Worm (Caenorhabditis elegans) whole organism, L4 larva: Measurements from ENCODE around the gene Y7A5A.3.

Source experiments
- T26A8.4 ChIP-seq: fragments of 200-800 bp; sonication (Bioruptor generic); IDR thresholded peaks from 2 replicates; pipeline ENCODE4 v1.3.6; 2022; ENCODE audit warnings: missing genetic modification characterization, missing compliant biosample characterization
- Y48G9A.11 ChIP-seq: fragments of 200-800 bp; sonication (Bioruptor generic); IDR thresholded peaks from 2 replicates; pipeline ENCODE4 v1.3.6; 2022; ENCODE audit warnings: missing genetic modification reagents, missing genetic modification characterization, missing compliant biosample characterization
- Y5F2A.4 ChIP-seq: fragments of 200-800 bp; sonication (Bioruptor generic); optimal IDR thresholded peaks from 2 replicates; lab custom pipeline; 2018; ENCODE audit warnings: mild to moderate bottlenecking, missing genetic modification characterization, missing compliant biosample characterization
- ZK337.2 ChIP-seq: fragments of 200-800 bp; sonication (Bioruptor generic); IDR thresholded peaks from 2 replicates; pipeline ENCODE4 v1.3.6; 2022; ENCODE audit warnings: missing genetic modification reagents, missing genetic modification characterization, missing compliant biosample characterization
- ama-1 ChIP-seq: fragments of 150-350 bp; optimal IDR thresholded peaks from 2 replicates; lab custom pipeline; 2014; ENCODE audit warnings: inconsistent platforms, mixed read lengths
- ceh-20 ChIP-seq: fragments of 200-800 bp; sonication (Bioruptor generic); IDR thresholded peaks from 2 replicates; pipeline ENCODE4 v1.3.6; 2022; ENCODE audit warnings: missing genetic modification reagents, missing genetic modification characterization, missing compliant biosample characterization
- ctbp-1 ChIP-seq: fragments of 200-800 bp; sonication (Bioruptor generic); IDR thresholded peaks from 2 replicates; pipeline ENCODE4 v1.3.6; 2022; ENCODE audit warnings: missing genetic modification reagents, missing genetic modification characterization, missing compliant biosample characterization
- daf-16 ChIP-seq, 3 experiments: sonication (generic microtip); optimal IDR thresholded peaks; 2 replicates each; lab custom pipeline; 2016 to 2017; ENCODE audit warnings: missing genetic modification characterization in 3 of 3, missing genetic modification reagents in 3 of 3, mild to moderate bottlenecking in 2 of 3, missing compliant biosample characterization in 2 of 3, missing biosample characterization in 1 of 3, moderate library complexity in 1 of 3
- daf-19 ChIP-seq: fragments of 200-800 bp; sonication (Bioruptor generic); conservative IDR thresholded peaks from 2 replicates; pipeline ENCODE4 v1.3.6; 2022; ENCODE audit warnings: missing genetic modification characterization, missing compliant biosample characterization
- dmd-6 ChIP-seq: fragments of 200-800 bp; sonication (Bioruptor generic); IDR thresholded peaks from 2 replicates; pipeline ENCODE4 v1.3.6; 2022; ENCODE audit warnings: missing genetic modification reagents, missing genetic modification characterization, missing compliant biosample characterization
- duxl-1 ChIP-seq: sonication (generic microtip); optimal IDR thresholded peaks from 2 replicates; lab custom pipeline; 2016; ENCODE audit warnings: mild to moderate bottlenecking, missing genetic modification characterization, moderate library complexity, missing compliant biosample characterization; ENCODE audit not compliant: poor library complexity
- egl-43 ChIP-seq: fragments of 200-800 bp; sonication (Bioruptor generic); IDR thresholded peaks from 2 replicates; pipeline ENCODE4 v1.3.6; 2022; ENCODE audit warnings: missing genetic modification reagents, missing genetic modification characterization, missing compliant biosample characterization
- fkh-10 ChIP-seq: fragments of 150-350 bp; optimal IDR thresholded peaks from 2 replicates; lab custom pipeline; 2014; ENCODE audit warnings: missing biosample characterization, missing genetic modification reagents, missing genetic modification characterization
- gei-8 ChIP-seq: fragments of 200-800 bp; sonication (Bioruptor generic); optimal IDR thresholded peaks from 2 replicates; lab custom pipeline; 2018; ENCODE audit warnings: mild to moderate bottlenecking, missing genetic modification characterization, missing compliant biosample characterization
- hlh-11 ChIP-seq: fragments of 200-800 bp; sonication (Bioruptor generic); optimal IDR thresholded peaks from 2 replicates; lab custom pipeline; 2018; ENCODE audit warnings: mild to moderate bottlenecking, missing genetic modification characterization, missing compliant biosample characterization
- hlh-30 ChIP-seq: sonication (generic microtip); optimal IDR thresholded peaks from 2 replicates; lab custom pipeline; 2017; ENCODE audit warnings: antibody characterized with exemption, mild to moderate bottlenecking, missing genetic modification characterization, missing compliant biosample characterization; ENCODE audit not compliant: insufficient read depth
- hmg-1.1 ChIP-seq: fragments of 200-800 bp; sonication (Bioruptor generic); IDR thresholded peaks from 2 replicates; pipeline ENCODE4 v1.3.6; 2022; ENCODE audit warnings: missing genetic modification reagents, missing genetic modification characterization, missing compliant biosample characterization
- jun-1 ChIP-seq: fragments of 150-350 bp; optimal IDR thresholded peaks from 2 replicates; lab custom pipeline; 2014; ENCODE audit warnings: missing biosample characterization, missing genetic modification reagents, missing genetic modification characterization
- lim-7 ChIP-seq: fragments of 200-800 bp; sonication (Bioruptor generic); IDR thresholded peaks from 2 replicates; pipeline ENCODE4 v1.3.6; 2022; ENCODE audit warnings: missing genetic modification characterization, missing compliant biosample characterization
- lin-1 ChIP-seq: fragments of 200-800 bp; sonication (Bioruptor generic); IDR thresholded peaks from 2 replicates; pipeline ENCODE4 v1.3.6; 2022; ENCODE audit warnings: missing genetic modification reagents, missing genetic modification characterization, missing compliant biosample characterization
- lin-15B ChIP-seq: fragments of 150-350 bp; sonication (generic microtip); optimal IDR thresholded peaks from 3 replicates; lab custom pipeline; 2014; ENCODE audit warnings: missing biosample characterization, missing genetic modification characterization
- lsy-2 ChIP-seq, 2 experiments: fragments of 150-350 bp in 1 of 2; sonication (generic microtip) in 1 of 2; optimal IDR thresholded peaks; 2 replicates each; lab custom pipeline; 2014 to 2017; ENCODE audit warnings: missing biosample characterization in 2 of 2, missing genetic modification characterization in 2 of 2
- madf-5 ChIP-seq, 2 experiments: fragments of 200-800 bp; sonication (Bioruptor generic); IDR thresholded peaks; 2 replicates each; pipeline ENCODE4 v1.3.6; 2022; ENCODE audit warnings: missing compliant biosample characterization in 2 of 2, missing genetic modification characterization in 2 of 2
- mdt-29 ChIP-seq: fragments of 200-800 bp; sonication (Bioruptor generic); IDR thresholded peaks from 2 replicates; pipeline ENCODE4 v1.3.6; 2022; ENCODE audit warnings: missing genetic modification reagents, missing genetic modification characterization, missing compliant biosample characterization
- mep-1 ChIP-seq: fragments of 150-350 bp; sonication (generic microtip); optimal IDR thresholded peaks from 3 replicates; lab custom pipeline; 2014; ENCODE audit warnings: missing biosample characterization, missing genetic modification characterization
- mes-2 ChIP-seq: sonication (generic microtip); optimal IDR thresholded peaks from 2 replicates; lab custom pipeline; 2016; ENCODE audit warnings: missing genotype, mild to moderate bottlenecking, missing genetic modification characterization, missing compliant biosample characterization; ENCODE audit not compliant: poor library complexity, severe bottlenecking
- mxl-2 ChIP-seq: fragments of 200-800 bp; sonication (Bioruptor generic); conservative IDR thresholded peaks from 2 replicates; pipeline ENCODE4 v1.3.6; 2022; ENCODE audit warnings: missing genetic modification reagents, missing genetic modification characterization, missing compliant biosample characterization
- nhr-10 ChIP-seq: fragments of 150-350 bp; optimal IDR thresholded peaks from 2 replicates; lab custom pipeline; 2014; ENCODE audit warnings: missing biosample characterization, missing genetic modification characterization
- nhr-11 ChIP-seq: fragments of 150-350 bp; optimal IDR thresholded peaks from 2 replicates; lab custom pipeline; 2014; ENCODE audit warnings: missing biosample characterization, missing genetic modification characterization
- nhr-237 ChIP-seq: sonication (generic microtip); optimal IDR thresholded peaks from 2 replicates; lab custom pipeline; 2017; ENCODE audit warnings: missing biosample characterization, missing genetic modification characterization
- nhr-25 ChIP-seq: sonication (generic microtip); optimal IDR thresholded peaks from 2 replicates; lab custom pipeline; 2017; ENCODE audit warnings: missing genetic modification characterization, mild to moderate bottlenecking, missing compliant biosample characterization, antibody characterized with exemption, moderate library complexity, borderline replicate concordance; ENCODE audit not compliant: insufficient read depth
- rbr-2 ChIP-seq: sonication (generic microtip); optimal IDR thresholded peaks from 2 replicates; lab custom pipeline; 2016; ENCODE audit warnings: missing genotype, missing genetic modification characterization, missing compliant biosample characterization
- sdz-12 ChIP-seq: fragments of 200-800 bp; sonication (Bioruptor generic); optimal IDR thresholded peaks from 2 replicates; lab custom pipeline; 2018; ENCODE audit warnings: mild to moderate bottlenecking, missing genetic modification characterization, missing compliant biosample characterization
- set-16 ChIP-seq: fragments of 200-800 bp; sonication (Bioruptor generic); IDR thresholded peaks from 2 replicates; pipeline ENCODE4 v1.3.6; 2022; ENCODE audit warnings: missing genetic modification reagents, missing genetic modification characterization, missing compliant biosample characterization
- skn-1 ChIP-seq: fragments of 150-350 bp; optimal IDR thresholded peaks from 2 replicates; lab custom pipeline; 2014; ENCODE audit warnings: missing biosample characterization, missing genetic modification characterization
- spr-3 ChIP-seq: fragments of 200-800 bp; sonication (Bioruptor generic); optimal IDR thresholded peaks from 2 replicates; lab custom pipeline; 2018; ENCODE audit warnings: mild to moderate bottlenecking, missing genetic modification characterization, missing compliant biosample characterization
- vab-7 ChIP-seq: fragments of 200-800 bp; sonication (Bioruptor generic); IDR thresholded peaks from 2 replicates; pipeline ENCODE4 v1.3.6; 2022; ENCODE audit warnings: missing genetic modification reagents, missing genetic modification characterization, missing compliant biosample characterization
- zag-1 ChIP-seq: fragments of 150-350 bp; optimal IDR thresholded peaks from 2 replicates; lab custom pipeline; 2014; ENCODE audit warnings: missing biosample characterization, missing genetic modification characterization
- zip-2 ChIP-seq: fragments of 150-350 bp; optimal IDR thresholded peaks from 2 replicates; lab custom pipeline; 2014; ENCODE audit warnings: missing biosample characterization, missing genetic modification characterization
- ztf-7 ChIP-seq: fragments of 150-350 bp; optimal IDR thresholded peaks from 2 replicates; lab custom pipeline; 2014; ENCODE audit warnings: missing biosample characterization, missing genetic modification characterization

Y7A5A.3 gene

ce11 chrX:15741852-15742251, 42.6 kb downstream of the Y7A5A.3 start (continued):
- TF ChIP-seq T26A8.4 (GFP tag; lab: Robert Waterston, UW) (peak; percentile 83), lin-15B (tag; lab: Kevin White, UChicago) (peak; percentile 82), ama-1 (no peak), lim-7 (peak; percentile 88), daf-19 (GFP tag; lab: Robert Waterston, UW) (no peak), hmg-1.1 (GFP tag; lab: Robert Waterston, UW) (peak; percentile 97), duxl-1 (peak; percentile 82), nhr-11 (peak; percentile 30), mdt-29 (GFP tag; lab: Robert Waterston, UW) (peak; percentile 48; the same call in 1 of the 2 replicates), hlh-11 (peak; percentile 74), lsy-2 (tag; optimal IDR thresholded peaks at IDR 0.05; lab: Kevin White, UChicago) (no peak), vab-7 (GFP tag; lab: Robert Waterston, UW) (peak; percentile 86), lin-1 (GFP tag; lab: Robert Waterston, UW) (peak; percentile 58; the same call in 1 of the 2 replicates), skn-1 (no peak), mes-2 (tag; lab: Kevin White, UChicago) (peak; percentile 77), gei-8 (no peak), jun-1 (tag; lab: Kevin White, UChicago) (peak; percentile 43), Y48G9A.11 (GFP tag; lab: Robert Waterston, UW) (peak; percentile 67), dmd-6 (GFP tag; lab: Robert Waterston, UW) (peak; percentile 80), Y5F2A.4 (GFP tag; lab: Kevin White, UChicago) (peak; percentile 50), mep-1 (tag; lab: Kevin White, UChicago) (peak; percentile 84), ZK337.2 (GFP tag; lab: Robert Waterston, UW) (no peak), rbr-2 (tag; lab: Kevin White, UChicago) (peak; percentile 78), spr-3 (GFP tag; lab: Kevin White, UChicago) (no peak), fkh-10 (GFP tag; lab: Kevin White, UChicago) (peak; percentile 39), nhr-25 (tag; lab: Kevin White, UChicago) (no peak), nhr-237 (tag; lab: Kevin White, UChicago) (no peak), hlh-30 (tag; lab: Kevin White, UChicago) (peak; percentile 68), daf-16 (GFP tag; optimal IDR thresholded peaks at IDR 0.05; lab: Kevin White, UChicago) (peak; percentile 35 to 78), daf-16 (tag; optimal IDR thresholded peaks at IDR 0.05; lab: Kevin White, UChicago) (peak; percentile 75), ceh-20 (GFP tag; lab: Robert Waterston, UW) (peak; percentile 84), zip-2 (tag; lab: Kevin White, UChicago) (no peak)

ce11 chrX:15740526-15740925, 43.9 kb downstream of the Y7A5A.3 start, which contains the start of gene srg-64:
srg-64 (minus strand) TSS chrX:15740626.
- TF ChIP-seq hmg-1.1 (GFP tag; lab: Robert Waterston, UW): no peak
- no peak for TF ChIP-seq nhr-10
- TF ChIP-seq madf-5 (GFP tag; IDR thresholded peaks at IDR 0.05; lab: Robert Waterston, UW): no peak
- no peak for TF ChIP-seq mxl-2 (GFP tag; lab: Robert Waterston, UW)
- no peak for TF ChIP-seq sdz-12 (GFP tag; lab: Kevin White, UChicago)
- no peak for TF ChIP-seq ztf-7
- TF ChIP-seq zag-1: no peak

- peak; percentile 20; the same call in 1 of the 2 replicates for TF ChIP-seq egl-43 (GFP tag; lab: Robert Waterston, UW)
- peak; percentile 97 for TF ChIP-seq set-16
- 0 out of 2 replicates have a peak, but pooled peaks have one; percentile 41 for TF ChIP-seq ctbp-1 (GFP tag; lab: Robert Waterston, UW)
Observed at ce11 chrX:15738432-15739003, 46.0 kb downstream of the Y7A5A.3 start.
